Worm (Caenorhabditis elegans): ENCODE results near the gene ZK185.2.

DNA sequence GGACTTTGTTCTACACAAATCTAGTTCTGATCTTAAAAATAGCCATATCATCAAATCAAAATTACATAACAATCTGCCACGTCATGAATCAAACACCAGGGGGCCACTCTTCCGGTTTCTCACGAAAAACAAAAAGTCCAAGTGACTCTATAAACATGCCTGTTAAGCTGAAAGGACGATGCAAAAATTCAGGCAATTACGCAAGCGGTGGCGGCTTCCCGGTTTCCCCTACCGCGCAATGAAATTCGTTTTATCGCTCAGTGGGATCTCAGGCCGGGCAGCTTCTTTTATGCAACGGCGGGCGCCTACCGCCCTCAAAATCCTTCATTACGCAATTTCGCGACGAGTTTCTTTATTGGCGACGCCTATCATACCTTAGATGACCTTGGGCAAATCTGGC, 16.6 kb upstream of the ZK185.2 start:
- TF ChIP-seq klf-2 (GFP tag; conservative IDR thresholded peaks at IDR 0.05) (no peak), cog-1 (tag; optimal IDR thresholded peaks at IDR 0.05) (no peak), flt-1 (GFP tag; IDR thresholded peaks at IDR 0.05) (no peak), T22C8.4 (GFP tag; IDR thresholded peaks at IDR 0.05) (no peak)
